Worm (Caenorhabditis elegans) whole organism, L1 larva: ENCODE results near the gene H03G16.1.
A peak's percentile ranks its signal among the peaks of the same experiment; 100 is the strongest.

Source experiments
- C34B4.2 ChIP-seq: sonication (generic microtip); optimal IDR thresholded peaks from 2 replicates; lab custom pipeline; 2017; ENCODE audit warnings: mild to moderate bottlenecking, missing genetic modification characterization, missing compliant biosample characterization
- F16B12.6 ChIP-seq: fragments of 150-350 bp; optimal IDR thresholded peaks from 2 replicates; lab custom pipeline; 2014; ENCODE audit warnings: missing biosample characterization, missing genetic modification characterization
- Y116A8C.19 ChIP-seq: sonication (generic microtip); optimal IDR thresholded peaks from 2 replicates; lab custom pipeline; 2016; ENCODE audit warnings: missing compliant biosample characterization, missing genetic modification characterization, borderline replicate concordance
- aha-1 ChIP-seq: fragments of 150-350 bp; optimal IDR thresholded peaks from 2 replicates; lab custom pipeline; 2014; ENCODE audit warnings: missing biosample characterization, missing genetic modification characterization
- alr-1 ChIP-seq: fragments of 200-800 bp; sonication (Bioruptor generic); optimal IDR thresholded peaks from 2 replicates; lab custom pipeline; 2018; ENCODE audit warnings: borderline replicate concordance, mild to moderate bottlenecking, missing genetic modification characterization, missing compliant biosample characterization
- aly-2 ChIP-seq: fragments of 150-350 bp; optimal IDR thresholded peaks from 2 replicates; lab custom pipeline; 2014; ENCODE audit warnings: missing biosample characterization, missing genetic modification characterization
- ceh-8 ChIP-seq: fragments of 200-800 bp; sonication (Bioruptor generic); optimal IDR thresholded peaks from 2 replicates; lab custom pipeline; 2018; ENCODE audit warnings: mild to moderate bottlenecking, missing genetic modification characterization, moderate library complexity, missing compliant biosample characterization
- ceh-88 ChIP-seq: fragments of 200-800 bp; sonication (Bioruptor generic); IDR thresholded peaks from 2 replicates; pipeline ENCODE4 v1.3.6; 2022; ENCODE audit warnings: missing genetic modification characterization, missing compliant biosample characterization
- ces-1 ChIP-seq: fragments of 150-350 bp; optimal IDR thresholded peaks from 2 replicates; lab custom pipeline; 2014; ENCODE audit warnings: missing biosample characterization, missing genetic modification reagents, missing genetic modification characterization
- dpl-1 ChIP-seq, 3 experiments: fragments of 150-350 bp in 2 of 3; sonication (generic microtip) in 1 of 3; optimal IDR thresholded peaks; 2 replicates each; lab custom pipeline; 2014 to 2017; ENCODE audit warnings: missing biosample characterization in 3 of 3, missing genetic modification characterization in 3 of 3, missing genetic modification reagents in 3 of 3
- efl-1 ChIP-seq, 4 experiments: fragments of 150-350 bp; optimal IDR thresholded peaks in 3 of 4; peaks in 1 of 4; 1 replicate in 1 of 4; 2 replicates in 3 of 4; lab custom pipeline; 2014; ENCODE audit warnings: missing biosample characterization in 2 of 4, missing genetic modification characterization in 2 of 4, missing genetic modification reagents in 2 of 4
- efl-3 ChIP-seq: fragments of 200-800 bp; sonication (Bioruptor generic); optimal IDR thresholded peaks from 2 replicates; lab custom pipeline; 2018; ENCODE audit warnings: mild to moderate bottlenecking, missing genetic modification characterization, missing compliant biosample characterization
- egl-27 ChIP-seq, 2 experiments: fragments of 150-350 bp in 1 of 2; sonication (generic microtip); optimal IDR thresholded peaks; 3 replicates each; lab custom pipeline; 2017 to 2018; ENCODE audit warnings: missing biosample characterization in 2 of 2, missing genetic modification characterization in 2 of 2, missing genetic modification reagents in 2 of 2
- elt-2 ChIP-seq: sonication (generic microtip); optimal IDR thresholded peaks from 2 replicates; lab custom pipeline; 2016; ENCODE audit warnings: missing genetic modification characterization, mild to moderate bottlenecking, inconsistent platforms, missing compliant biosample characterization, missing genetic modification reagents
- elt-3 ChIP-seq, 6 experiments: fragments of 150-350 bp in 1 of 6; sonication (generic microtip); optimal IDR thresholded peaks; 2 replicates each; lab custom pipeline; 2017 to 2018; ENCODE audit warnings: missing biosample characterization in 6 of 6, missing genetic modification characterization in 6 of 6, inconsistent platforms in 1 of 6
- fkh-4 ChIP-seq: sonication (generic microtip); optimal IDR thresholded peaks from 2 replicates; lab custom pipeline; 2016; ENCODE audit warnings: missing compliant biosample characterization, missing genetic modification characterization, borderline replicate concordance
- fos-1 ChIP-seq: fragments of 150-350 bp; optimal IDR thresholded peaks from 2 replicates; lab custom pipeline; 2014; ENCODE audit warnings: missing biosample characterization, missing genetic modification characterization
- grh-1 ChIP-seq: fragments of 200-800 bp; sonication (Bioruptor generic); IDR thresholded peaks from 2 replicates; pipeline ENCODE4 v1.3.6; 2022; ENCODE audit warnings: missing genetic modification reagents, missing genetic modification characterization, missing compliant biosample characterization
- hlh-17 ChIP-seq: fragments of 200-800 bp; sonication (Bioruptor generic); optimal IDR thresholded peaks from 2 replicates; lab custom pipeline; 2018; ENCODE audit warnings: missing genetic modification characterization, mild to moderate bottlenecking, missing compliant biosample characterization, moderate library complexity, borderline replicate concordance
- hlh-4 ChIP-seq: sonication (generic microtip); optimal IDR thresholded peaks from 2 replicates; lab custom pipeline; 2016; ENCODE audit warnings: mild to moderate bottlenecking, missing genetic modification characterization, missing compliant biosample characterization
- lin-14 ChIP-seq: fragments of 200-800 bp; sonication (Bioruptor generic); optimal IDR thresholded peaks from 2 replicates; lab custom pipeline; 2018; ENCODE audit warnings: mild to moderate bottlenecking, missing genetic modification characterization, moderate library complexity, missing compliant biosample characterization
- lin-15B ChIP-seq: fragments of 150-350 bp; sonication (generic microtip); optimal IDR thresholded peaks from 3 replicates; lab custom pipeline; 2014; ENCODE audit warnings: missing biosample characterization, missing genetic modification characterization
- lin-35 ChIP-seq, 2 experiments: fragments of 150-350 bp; optimal IDR thresholded peaks; 2 replicates each; lab custom pipeline; 2014; ENCODE audit warnings: missing biosample characterization in 2 of 2, missing genetic modification characterization in 2 of 2, missing genetic modification reagents in 2 of 2
- lin-39 ChIP-seq: fragments of 150-350 bp; optimal IDR thresholded peaks from 2 replicates; lab custom pipeline; 2014; ENCODE audit warnings: missing biosample characterization, missing genetic modification reagents, missing genetic modification characterization
- mdl-1 ChIP-seq, 2 experiments: fragments of 150-350 bp; optimal IDR thresholded peaks; 2 replicates each; lab custom pipeline; 2014 to 2017; ENCODE audit warnings: missing biosample characterization in 2 of 2, missing genetic modification characterization in 2 of 2, inconsistent platforms in 1 of 2
- mep-1 ChIP-seq: fragments of 150-350 bp; optimal IDR thresholded peaks from 2 replicates; lab custom pipeline; 2014; ENCODE audit warnings: missing biosample characterization, missing genetic modification characterization
- nhr-11 ChIP-seq: fragments of 150-350 bp; optimal IDR thresholded peaks from 2 replicates; lab custom pipeline; 2014; ENCODE audit warnings: missing biosample characterization, missing genetic modification characterization
- nhr-19 ChIP-seq: fragments of 200-800 bp; sonication (Bioruptor generic); conservative IDR thresholded peaks from 2 replicates; pipeline ENCODE4 v1.3.6; 2022; ENCODE audit warnings: missing genetic modification characterization, missing compliant biosample characterization
- nhr-20 ChIP-seq: sonication (generic microtip); optimal IDR thresholded peaks from 2 replicates; lab custom pipeline; 2016; ENCODE audit warnings: mild to moderate bottlenecking, missing genetic modification characterization, missing compliant biosample characterization
- nhr-77 ChIP-seq: fragments of 150-350 bp; optimal IDR thresholded peaks from 2 replicates; lab custom pipeline; 2014; ENCODE audit warnings: missing biosample characterization, missing genetic modification characterization
- nhr-85 ChIP-seq: sonication (generic microtip); peaks from one replicate; lab custom pipeline; 2016; ENCODE audit warnings: missing genetic modification characterization, inconsistent platforms, missing compliant biosample characterization
- pax-3 ChIP-seq: fragments of 200-800 bp; sonication (Bioruptor generic); optimal IDR thresholded peaks from 2 replicates; lab custom pipeline; 2018; ENCODE audit warnings: mild to moderate bottlenecking, missing genetic modification characterization, moderate library complexity, missing compliant biosample characterization
- rnt-1 ChIP-seq: sonication (generic microtip); optimal IDR thresholded peaks from 2 replicates; lab custom pipeline; 2016; ENCODE audit warnings: mild to moderate bottlenecking, missing genetic modification characterization, moderate library complexity, missing compliant biosample characterization
- snpc-4 ChIP-seq: fragments of 150-350 bp; optimal IDR thresholded peaks from 2 replicates; lab custom pipeline; 2014; ENCODE audit warnings: missing biosample characterization, missing genetic modification characterization
- snu-23 ChIP-seq: sonication (generic microtip); optimal IDR thresholded peaks from 2 replicates; lab custom pipeline; 2016; ENCODE audit warnings: missing genetic modification characterization, missing compliant biosample characterization
- sox-4 ChIP-seq: sonication (generic microtip); optimal IDR thresholded peaks from 2 replicates; lab custom pipeline; 2016; ENCODE audit warnings: missing genetic modification characterization, missing compliant biosample characterization
- sptf-1 ChIP-seq: fragments of 150-350 bp; optimal IDR thresholded peaks from 2 replicates; lab custom pipeline; 2014; ENCODE audit warnings: missing biosample characterization, missing genetic modification characterization
- sup-37 ChIP-seq: fragments of 200-800 bp; sonication (Bioruptor generic); optimal IDR thresholded peaks from 2 replicates; lab custom pipeline; 2018; ENCODE audit warnings: mild to moderate bottlenecking, missing genetic modification characterization, missing compliant biosample characterization
- swsn-7 ChIP-seq: sonication (generic microtip); optimal IDR thresholded peaks from 2 replicates; lab custom pipeline; 2016; ENCODE audit warnings: missing genetic modification characterization, missing compliant biosample characterization
- unc-130 ChIP-seq: fragments of 150-350 bp; optimal IDR thresholded peaks from 2 replicates; lab custom pipeline; 2017; ENCODE audit warnings: missing biosample characterization, missing genetic modification characterization, inconsistent platforms
- vab-15 ChIP-seq: sonication (generic microtip); optimal IDR thresholded peaks from 2 replicates; lab custom pipeline; 2017; ENCODE audit warnings: missing genotype, mild to moderate bottlenecking, missing genetic modification characterization, missing compliant biosample characterization
- zag-1 ChIP-seq: fragments of 150-350 bp; optimal IDR thresholded peaks from 2 replicates; lab custom pipeline; 2014; ENCODE audit warnings: missing biosample characterization, missing genetic modification characterization
- ztf-11 ChIP-seq, 2 experiments: sonication (generic microtip); optimal IDR thresholded peaks; 2 replicates each; lab custom pipeline; 2016 to 2017; ENCODE audit warnings: missing genetic modification characterization in 2 of 2, missing biosample characterization in 1 of 2, missing compliant biosample characterization in 1 of 2

The H03G16.1 gene

ce11 chrX:15100369-15100963, 46.8 kb downstream of the H03G16.1 start, which contains the start of gene dhhc-1 (continued):
- TF ChIP-seq ces-1 (GFP tag; lab: Kevin White, UChicago) (no peak), C34B4.2 (tag; lab: Kevin White, UChicago) (no peak), nhr-19 (GFP tag; lab: Robert Waterston, UW) (peak; percentile 35; the same call in 1 of the 2 replicates), efl-3 (GFP tag; lab: Kevin White, UChicago) (no peak), elt-3 (tag; optimal IDR thresholded peaks at IDR 0.05; lab: Kevin White, UChicago) (no peak), vab-15 (tag; lab: Kevin White, UChicago) (no peak), lin-14 (peak; percentile 84), unc-130 (tag; lab: Kevin White, UChicago) (no peak), nhr-85 (tag; lab: Kevin White, UChicago) (no peak), lin-15B (no peak), aha-1 (tag; lab: Kevin White, UChicago) (no peak), rnt-1 (peak; percentile 28), hlh-17 (GFP tag; lab: Kevin White, UChicago) (no peak), hlh-4 (tag; lab: Kevin White, UChicago) (no peak), efl-1 (optimal IDR thresholded peaks at IDR 0.05; lab: Kevin White, UChicago) (peak in 1 of 2 experiments; percentile 30), efl-1 (GFP tag; optimal IDR thresholded peaks at IDR 0.05 in 1 of 2; lab: Kevin White, UChicago) (no peak), fos-1 (tag; lab: Kevin White, UChicago) (no peak), aly-2 (no peak), snpc-4 (tag; lab: Kevin White, UChicago) (no peak), sup-37 (GFP tag; lab: Kevin White, UChicago) (no peak), alr-1 (tag; lab: Kevin White, UChicago) (no peak), lin-35 (GFP tag; optimal IDR thresholded peaks at IDR 0.05; lab: Kevin White, UChicago) (peak; percentile 16 to 24), nhr-20 (tag; lab: Kevin White, UChicago) (no peak), lin-39 (peak; percentile 25), pax-3 (tag; lab: Kevin White, UChicago) (no peak), swsn-7 (tag; lab: Kevin White, UChicago) (peak; percentile 50), ceh-88 (no peak), mep-1 (tag; lab: Kevin White, UChicago) (peak; percentile 48), grh-1 (GFP tag; lab: Robert Waterston, UW) (no peak), zag-1 (tag; lab: Kevin White, UChicago) (no peak), ceh-8 (GFP tag; lab: Kevin White, UChicago) (no peak), fkh-4 (tag; lab: Kevin White, UChicago) (no peak), elt-2 (tag; lab: Kevin White, UChicago) (no peak), Y116A8C.19 (tag; lab: Kevin White, UChicago) (no peak), egl-27 (tag; optimal IDR thresholded peaks at IDR 0.05; lab: Kevin White, UChicago) (no peak), dpl-1 (GFP tag; optimal IDR thresholded peaks at IDR 0.05; lab: Kevin White, UChicago) (peak in 1 of 3 experiments; percentile 6), nhr-11 (tag; lab: Kevin White, UChicago) (no peak), sptf-1 (tag; lab: Kevin White, UChicago) (no peak), sox-4 (tag; lab: Kevin White, UChicago) (no peak), mdl-1 (tag; optimal IDR thresholded peaks at IDR 0.05; lab: Kevin White, UChicago) (peak in 1 of 2 experiments; percentile 24), nhr-77 (tag; lab: Kevin White, UChicago) (no peak), snu-23 (GFP tag; lab: Kevin White, UChicago) (peak; percentile 68), F16B12.6 (no peak), ztf-11 (tag; optimal IDR thresholded peaks at IDR 0.05; lab: Kevin White, UChicago) (no peak)
- TF ChIP-seq, all 84 proteins: peak for 19
